Worm (Caenorhabditis elegans): ENCODE data around the gene tag-30.

tag-30 gene

DNA sequence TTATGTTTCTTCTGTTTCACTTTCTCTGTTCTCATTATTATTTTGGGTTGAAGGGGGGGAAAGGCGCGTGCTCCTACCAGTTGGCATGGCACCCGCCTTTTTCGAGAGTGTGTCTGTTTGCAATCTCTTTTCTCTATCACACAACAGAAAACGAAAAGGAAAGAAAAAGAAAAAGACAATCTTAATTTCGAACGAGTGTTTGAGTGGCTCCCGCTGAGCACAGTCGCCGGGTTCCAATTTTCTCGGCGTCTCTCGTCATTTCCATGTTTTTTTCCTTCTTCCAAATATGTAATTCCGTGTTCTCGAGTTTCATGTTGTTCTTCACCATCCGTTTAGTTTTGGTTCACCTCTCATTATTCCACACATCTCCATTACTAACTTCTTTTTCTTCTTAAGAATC lies 12.8 kb downstream of the tag-30 start, which contains the start of gene F38H4.3:
Gene F38H4.3 (plus strand): TSS at position 301 of the 400 bp plus-strand sequence.
- TF ChIP-seq Y5F2A.4 (GFP tag; optimal IDR thresholded peaks at IDR 0.05), result no peak

DNA sequence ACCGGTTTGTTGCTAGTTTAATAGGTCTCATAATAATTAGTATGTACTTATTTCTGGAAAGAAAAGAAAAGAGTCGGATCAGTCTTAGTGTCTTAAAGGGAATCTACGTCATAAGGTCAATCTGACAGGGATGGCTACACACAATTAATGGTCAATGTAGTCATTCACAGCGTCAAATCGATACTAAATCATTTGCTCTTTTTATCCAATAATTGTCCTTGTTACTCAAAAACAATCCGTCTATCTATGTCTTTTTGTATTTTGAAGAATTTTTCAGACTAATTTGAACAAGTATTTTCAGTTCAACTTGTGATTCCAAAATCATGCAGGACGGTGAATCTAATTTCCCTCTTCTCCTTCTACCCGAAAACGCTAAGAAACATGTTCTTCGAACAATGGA lies 16.3 kb downstream of the tag-30 start, which contains the start of gene fbxb-3:
Gene fbxb-3 (plus strand): TSS at position 301 of the 400 bp plus-strand sequence.
- no peak for TF ChIP-seq nhr-10 (tag; optimal IDR thresholded peaks at IDR 0.05)
- no peak for TF ChIP-seq pqm-1 (tag; optimal IDR thresholded peaks at IDR 0.05)

DNA sequence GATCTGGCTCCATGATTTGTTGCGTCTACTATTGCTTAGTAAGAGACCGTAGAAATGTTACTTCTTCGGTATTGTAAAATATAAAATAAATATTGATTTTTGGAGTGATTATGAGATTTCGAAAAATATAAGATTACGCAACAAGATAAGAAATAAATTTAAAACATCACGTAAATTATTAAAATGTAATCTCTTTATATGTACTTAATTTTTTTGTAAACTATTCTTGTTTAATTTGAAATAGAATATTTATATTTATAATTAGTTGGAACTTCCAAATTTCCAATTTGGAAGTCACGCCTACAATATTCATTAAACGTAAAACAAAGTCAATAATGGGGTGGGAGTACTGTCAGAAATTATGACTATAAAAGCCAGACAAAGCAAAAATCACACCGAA lies 21.5 kb downstream of the tag-30 start, which contains the start of gene M117.4:
Gene M117.4 (minus strand): TSS at position 101 of the 400 bp plus-strand sequence.
- TF ChIP-seq dmd-8 (GFP tag; IDR thresholded peaks at IDR 0.05), result no peak
- TF ChIP-seq duxl-1 (tag; optimal IDR thresholded peaks at IDR 0.05; ENCODE audit: poor library complexity), result no peak
- TF ChIP-seq D1046.2 (GFP tag; IDR thresholded peaks at IDR 0.05), result no peak
- TF ChIP-seq zfp-3 (GFP tag; conservative IDR thresholded peaks at IDR 0.05), result no peak
- TF ChIP-seq ctbp-1 (GFP tag; IDR thresholded peaks at IDR 0.05), result no peak
- TF ChIP-seq ZK546.5 (tag; optimal IDR thresholded peaks at IDR 0.05), result no peak
- TF ChIP-seq saeg-2 (GFP tag; IDR thresholded peaks at IDR 0.05), result no peak
- no peak for TF ChIP-seq pha-4 (GFP tag; IDR thresholded peaks at IDR 0.05)
- TF ChIP-seq pha-4 (tag; optimal IDR thresholded peaks at IDR 0.05), result no peak
- TF ChIP-seq snpc-4 (tag; optimal IDR thresholded peaks at IDR 0.05), result no peak
- TF ChIP-seq ceh-62 (tag; optimal IDR thresholded peaks at IDR 0.05), result no peak
- no peak for TF ChIP-seq daf-8 (GFP tag; IDR thresholded peaks at IDR 0.05)
- TF ChIP-seq tag-97 (GFP tag; IDR thresholded peaks at IDR 0.05), result no peak
- no peak for TF ChIP-seq mep-1 (tag; optimal IDR thresholded peaks at IDR 0.05)
- no peak for TF ChIP-seq ztf-11 (tag; optimal IDR thresholded peaks at IDR 0.05)
- no peak for TF ChIP-seq lim-7 (GFP tag; IDR thresholded peaks at IDR 0.05)
- TF ChIP-seq daf-19 (GFP tag; conservative IDR thresholded peaks at IDR 0.05), result no peak
- no peak for TF ChIP-seq ztf-7 (tag; optimal IDR thresholded peaks at IDR 0.05)

DNA sequence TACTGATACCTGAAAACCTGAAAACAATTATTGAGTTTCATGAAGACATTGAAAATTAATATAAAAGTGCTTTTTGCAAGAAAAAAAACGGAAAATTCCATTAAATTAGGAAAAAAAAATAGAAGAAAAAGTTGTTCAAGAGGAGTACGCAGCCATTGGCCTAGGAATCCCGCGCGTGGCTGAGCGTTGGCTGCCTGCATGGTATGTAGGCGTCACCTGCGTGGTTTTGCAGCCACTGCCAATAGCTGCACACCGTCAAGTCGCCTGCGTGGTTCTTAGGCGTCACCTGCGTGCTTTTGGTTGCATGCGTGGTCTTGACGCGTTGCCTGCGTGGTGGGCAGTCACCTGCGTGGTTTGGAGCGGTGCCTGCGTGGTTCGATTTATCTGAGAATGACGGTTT lies 26.9 kb downstream of the tag-30 start, which contains the start of gene M117.6:
Gene M117.6 (minus strand): TSS at position 101 of the 400 bp plus-strand sequence.
- peak; percentile 53; the same call in 1 of the 2 replicates for TF ChIP-seq set-16 (GFP tag; IDR thresholded peaks at IDR 0.05)
- 0 out of 2 replicates have a peak, but pooled peaks have one; percentile 16 for TF ChIP-seq snpc-1.2 (GFP tag; IDR thresholded peaks at IDR 0.05)

DNA sequence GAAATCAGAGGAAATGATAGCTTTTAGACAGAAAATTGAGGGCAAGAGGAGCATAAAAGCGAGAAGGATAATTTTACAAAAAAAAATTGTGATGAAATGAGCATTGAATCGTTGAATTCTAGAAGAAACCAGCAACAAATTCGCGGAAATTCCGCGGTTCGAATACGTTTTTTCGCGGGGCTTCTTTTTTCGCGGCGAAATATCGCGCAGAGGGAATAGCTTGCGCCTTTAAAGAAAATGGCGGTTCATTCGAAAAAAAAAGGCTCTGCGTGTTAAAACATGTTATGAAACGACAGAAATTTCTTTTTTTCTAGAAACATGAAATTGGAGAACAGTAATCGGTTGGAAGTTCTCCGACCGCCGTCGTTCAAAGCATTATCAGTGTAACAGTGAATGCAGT lies 32.5 kb downstream of the tag-30 start:
- no peak for TF ChIP-seq hmg-1.1 (GFP tag; IDR thresholded peaks at IDR 0.05)
- no peak for TF ChIP-seq snpc-1.2 (GFP tag; IDR thresholded peaks at IDR 0.05)
- TF ChIP-seq mes-2 (tag; optimal IDR thresholded peaks at IDR 0.05; ENCODE audit: poor library complexity, severe bottlenecking), result peak; percentile 55
- TF ChIP-seq hlh-30 (tag; optimal IDR thresholded peaks at IDR 0.05; ENCODE audit: insufficient read depth), result peak; percentile 34
- TF ChIP-seq nhr-6 (tag; optimal IDR thresholded peaks at IDR 0.05), result peak; percentile 49
- peak; percentile 45 for TF ChIP-seq unc-130 (GFP tag; optimal IDR thresholded peaks at IDR 0.05)
- TF ChIP-seq aha-1 (tag), result peak; percentile 33
- TF ChIP-seq zfp-3 (GFP tag; conservative IDR thresholded peaks at IDR 0.05), result no peak
- TF ChIP-seq lsy-2 (tag; optimal IDR thresholded peaks at IDR 0.05), result peak in 1 of 2 experiments; percentile 56
- no peak for TF ChIP-seq madf-5 (GFP tag; IDR thresholded peaks at IDR 0.05)
- TF ChIP-seq daf-16 (GFP tag; optimal IDR thresholded peaks at IDR 0.05), result no peak
- TF ChIP-seq daf-16 (tag; optimal IDR thresholded peaks at IDR 0.05), result peak; percentile 22
- no peak for TF ChIP-seq unc-62 (GFP tag; optimal IDR thresholded peaks at IDR 0.05 in 1 of 2)
- TF ChIP-seq unc-62 (tag; optimal IDR thresholded peaks at IDR 0.05), result no peak
- no peak for TF ChIP-seq nhr-42 (GFP tag; IDR thresholded peaks at IDR 0.05)
- peak; percentile 87 for TF ChIP-seq dpl-1 (GFP tag; optimal IDR thresholded peaks at IDR 0.05)
